Worm (Caenorhabditis elegans): ENCODE results near the gene EGAP5.1.

- TF ChIP-seq ceh-34 (tag; optimal IDR thresholded peaks at IDR 0.05) (no peak), ahr-1 (tag; optimal IDR thresholded peaks at IDR 0.05) (no peak), fkh-10 (GFP tag; optimal IDR thresholded peaks at IDR 0.05) (no peak), pha-2 (tag; optimal IDR thresholded peaks at IDR 0.05) (no peak), pqm-1 (tag; optimal IDR thresholded peaks at IDR 0.05) (no peak), hlh-13 (GFP tag; optimal IDR thresholded peaks at IDR 0.05) (no peak), tbx-2 (tag; optimal IDR thresholded peaks at IDR 0.05) (no peak), ama-1 (optimal IDR thresholded peaks at IDR 0.05) (no peak), sox-4 (tag; optimal IDR thresholded peaks at IDR 0.05) (no peak), F13H6.1 (tag; optimal IDR thresholded peaks at IDR 0.05) (no peak), hlh-8 (tag; optimal IDR thresholded peaks at IDR 0.05) (no peak)
Measured at ce11 chrX:5137716-5138470, 25.0 kb upstream of the EGAP5.1 start.
